Worm (Caenorhabditis elegans) whole organism, early embryonic: ENCODE results near the gene F42C5.4.

ENCODE experiments used
- aly-1 ChIP-seq: sonication (generic microtip); optimal IDR thresholded peaks from 2 replicates; lab custom pipeline; 2016; ENCODE audit warnings: missing genetic modification characterization, missing compliant biosample characterization
- ama-1 ChIP-seq: fragments of 150-350 bp; optimal IDR thresholded peaks from 2 replicates; lab custom pipeline; 2014
- ets-7 ChIP-seq: sonication (generic microtip); optimal IDR thresholded peaks from 2 replicates; lab custom pipeline; 2016; ENCODE audit warnings: missing genotype, missing genetic modification characterization, missing compliant biosample characterization
- flt-1 ChIP-seq: fragments of 200-800 bp; sonication (Bioruptor generic); IDR thresholded peaks from 2 replicates; pipeline ENCODE4 v1.3.6; 2022; ENCODE audit warnings: missing genetic modification characterization, missing compliant biosample characterization
- hmbx-1 ChIP-seq: sonication (generic microtip); optimal IDR thresholded peaks from 2 replicates; lab custom pipeline; 2016; ENCODE audit warnings: mild to moderate bottlenecking, missing genetic modification characterization, missing compliant biosample characterization
- hnd-1 ChIP-seq: sonication (generic microtip); optimal IDR thresholded peaks from 2 replicates; lab custom pipeline; 2016; ENCODE audit warnings: missing genetic modification characterization, missing compliant biosample characterization
- pes-1 ChIP-seq: fragments of 200-800 bp; sonication (Bioruptor generic); IDR thresholded peaks from 2 replicates; pipeline ENCODE4 v1.3.6; 2022; ENCODE audit warnings: missing genetic modification reagents, missing genetic modification characterization, missing compliant biosample characterization
- tbx-11 ChIP-seq: fragments of 200-800 bp; sonication (Bioruptor generic); IDR thresholded peaks from 2 replicates; pipeline ENCODE4 v1.3.6; 2022; ENCODE audit warnings: missing genetic modification characterization, missing compliant biosample characterization
- tra-4 ChIP-seq: sonication (generic microtip); optimal IDR thresholded peaks from 2 replicates; lab custom pipeline; 2017; ENCODE audit warnings: missing genetic modification characterization, missing compliant biosample characterization

ce11 chrIV:7325698-7326097 lies 33.8 kb upstream of the F42C5.4 start:
- no peak for TF ChIP-seq ama-1 (lab: Kevin White, UChicago)
- TF ChIP-seq hmbx-1 (tag; lab: Kevin White, UChicago), result no peak
- no peak for TF ChIP-seq ets-7
- TF ChIP-seq pes-1 (GFP tag; lab: Robert Waterston, UW), result no peak
- TF ChIP-seq aly-1 (tag; lab: Kevin White, UChicago), result no peak
- TF ChIP-seq tbx-11 (GFP tag; lab: Robert Waterston, UW), result no peak
- TF ChIP-seq flt-1 (GFP tag; lab: Robert Waterston, UW), result no peak
- no peak for TF ChIP-seq hnd-1 (tag; lab: Kevin White, UChicago)
- no peak for TF ChIP-seq tra-4
